Fruit fly (Drosophila melanogaster): ENCODE measurements around the gene dpr16.

- no peak for TF ChIP-seq pan (optimal IDR thresholded peaks at IDR 0.05)
- no peak for TF ChIP-seq CG8478 (optimal IDR thresholded peaks at IDR 0.05)
- no peak for TF ChIP-seq EcR (GFP tag; optimal IDR thresholded peaks at IDR 0.05)
- no peak for TF ChIP-seq usp (GFP tag; optimal IDR thresholded peaks at IDR 0.05)
- TF ChIP-seq Dll (optimal IDR thresholded peaks at IDR 0.05) = no peak
- no peak for TF ChIP-seq psq (optimal IDR thresholded peaks at IDR 0.05)
These were observed 43.8 kb upstream of the dpr16 start for dm6 chr3R:5106917-5107316.
